ENCODE assay signal across 4 fruit fly cellular contexts in the genomic region with DNA sequence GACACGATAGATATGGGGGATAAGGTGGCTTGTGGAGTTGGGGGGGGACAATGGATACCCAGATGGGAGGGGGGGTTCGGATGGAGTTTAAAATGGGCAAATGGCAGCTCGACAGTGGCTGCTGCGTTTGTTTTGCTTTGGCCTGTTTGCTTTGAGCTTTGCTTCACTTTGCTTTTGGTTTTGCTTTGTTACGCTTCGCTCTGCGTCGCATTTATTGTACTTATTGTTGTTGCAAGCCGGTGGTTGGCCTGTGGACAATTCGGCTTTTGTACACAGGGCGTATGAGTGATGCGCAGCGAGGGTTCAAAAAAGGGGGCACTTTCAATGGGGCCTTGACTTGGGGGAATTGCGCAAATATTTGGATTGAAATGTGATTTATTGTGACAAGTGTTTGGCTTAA.
A peak's percentile ranks its signal among the peaks of the same experiment; 100 is the strongest.
TF ChIP-seq lines count a peak whose summit lies in the region.

No protein-coding gene starts in this region.

- TF ChIP-seq CTCF in whole organism, embryonic (GFP tag; optimal IDR thresholded peaks at IDR 0.05; lab: Kevin White, UChicago), result no peak

TF ChIP-seq in whole organism, embryonic, 481 proteins besides CTCF, POLR2A, EP300 and RAD21 (continues in another document):
- TF ChIP-seq aop (GFP tag; IDR thresholded peaks at IDR 0.05; lab: Robert Waterston, UW) (no peak), CG10431 (GFP tag; optimal IDR thresholded peaks at IDR 0.05; lab: Kevin White, UChicago) (no peak), CG10654 (GFP tag; optimal IDR thresholded peaks at IDR 0.05; lab: Kevin White, UChicago) (no peak), CG8924 (tag; optimal IDR thresholded peaks at IDR 0.05; lab: Kevin White, UChicago) (no peak), CG43689 (GFP tag; IDR thresholded peaks at IDR 0.05; lab: Robert Waterston, UW) (no peak), pros (GFP tag; optimal IDR thresholded peaks at IDR 0.05; lab: Kevin White, UChicago) (no peak), ci (GFP tag; IDR thresholded peaks at IDR 0.05; lab: Robert Waterston, UW) (peak; percentile 78; the same call in 2 of the 3 replicates), CG6813 (GFP tag; optimal IDR thresholded peaks at IDR 0.05; lab: Kevin White, UChicago) (peak; percentile 3), CG32767 (GFP tag; IDR thresholded peaks at IDR 0.05; lab: Robert Waterston, UW) (0 out of 2 replicates have a peak, but pooled peaks have one; percentile 11), E2f1 (GFP tag; IDR thresholded peaks at IDR 0.05; lab: Robert Waterston, UW) (no peak), luna (GFP tag; optimal IDR thresholded peaks at IDR 0.05; lab: Kevin White, UChicago) (no peak), Hr78 (GFP tag; optimal IDR thresholded peaks at IDR 0.05; lab: Kevin White, UChicago) (peak in 1 of 2 experiments; percentile 9), pb (GFP tag; optimal IDR thresholded peaks at IDR 0.05; lab: Kevin White, UChicago) (no peak), CG1647 (GFP tag; optimal IDR thresholded peaks at IDR 0.05; lab: Kevin White, UChicago) (no peak), h (optimal IDR thresholded peaks at IDR 0.05; lab: Kevin White, UChicago) (no peak), Vsx1 (GFP tag; optimal IDR thresholded peaks at IDR 0.05; lab: Kevin White, UChicago) (no peak), sna (GFP tag; IDR thresholded peaks at IDR 0.05; lab: Robert Waterston, UW; ENCODE audit: partially characterized antibody) (no peak), CG1529 (GFP tag; optimal IDR thresholded peaks at IDR 0.05; lab: Kevin White, UChicago) (no peak), run (tag; optimal IDR thresholded peaks at IDR 0.05; lab: Kevin White, UChicago) (no peak), CG15011 (GFP tag; optimal IDR thresholded peaks at IDR 0.05; lab: Kevin White, UChicago) (no peak), CG7928 (GFP tag; optimal IDR thresholded peaks at IDR 0.05; lab: Kevin White, UChicago) (no peak), da (GFP tag; optimal IDR thresholded peaks at IDR 0.05; lab: Kevin White, UChicago) (no peak)

TF ChIP-seq in whole organism, prepupa, 60 proteins besides CTCF, POLR2A, EP300 and RAD21:
- TF ChIP-seq Hr38 (GFP tag; optimal IDR thresholded peaks at IDR 0.05; lab: Kevin White, UChicago) (no peak), Sox14 (GFP tag; optimal IDR thresholded peaks at IDR 0.05; lab: Kevin White, UChicago) (no peak), CG6163 (GFP tag; IDR thresholded peaks at IDR 0.05; lab: Robert Waterston, UW) (peak; percentile 58), CG6854 (GFP tag; optimal IDR thresholded peaks at IDR 0.05; lab: Kevin White, UChicago) (no peak), fkh (GFP tag; optimal IDR thresholded peaks at IDR 0.05; lab: Kevin White, UChicago) (peak; percentile 44)

TF ChIP-seq in whole organism, pupa, 21 proteins besides CTCF, POLR2A, EP300 and RAD21:
- TF ChIP-seq CG4496 (GFP tag; IDR thresholded peaks at IDR 0.05; lab: Robert Waterston, UW), result peak; percentile 39; the same call in 1 of the 3 replicates
- no peak for TF ChIP-seq CG17806 (tag; optimal IDR thresholded peaks at IDR 0.05; lab: Kevin White, UChicago)
- 0 out of 2 replicates have a peak, but pooled peaks have one; percentile 12 for TF ChIP-seq Ets98B (GFP tag; IDR thresholded peaks at IDR 0.05; lab: Robert Waterston, UW)

TF ChIP-seq in whole organism, wandering third instar larva, 38 proteins besides CTCF, POLR2A, EP300 and RAD21:
- TF ChIP-seq HLH106 (tag; optimal IDR thresholded peaks at IDR 0.05; lab: Kevin White, UChicago) (no peak), psq (GFP tag; optimal IDR thresholded peaks at IDR 0.05; lab: Kevin White, UChicago) (no peak), Hr83 (GFP tag; optimal IDR thresholded peaks at IDR 0.05; lab: Kevin White, UChicago; ENCODE audit: poor library complexity, severe bottlenecking) (peak; percentile 76), Mio (GFP tag; optimal IDR thresholded peaks at IDR 0.05; lab: Kevin White, UChicago) (no peak), h (GFP tag; optimal IDR thresholded peaks at IDR 0.05; lab: Kevin White, UChicago) (no peak), sage (GFP tag; optimal IDR thresholded peaks at IDR 0.05; lab: Kevin White, UChicago) (no peak), Rel (GFP tag; optimal IDR thresholded peaks at IDR 0.05; lab: Kevin White, UChicago) (no peak), Rel (tag; optimal IDR thresholded peaks at IDR 0.05; lab: Kevin White, UChicago) (peak; percentile 2), Abd-B (GFP tag; optimal IDR thresholded peaks at IDR 0.05; lab: Kevin White, UChicago) (no peak), CrebA (GFP tag; optimal IDR thresholded peaks at IDR 0.05; lab: Kevin White, UChicago; ENCODE audit: borderline replicate concordance) (no peak), jim (GFP tag; optimal IDR thresholded peaks at IDR 0.05; lab: Kevin White, UChicago) (no peak)
